Worm (Caenorhabditis elegans) whole organism, L1 larva: Measurements from ENCODE around the gene clec-8.

Experiments
- ama-1 ChIP-seq: fragments of 150-350 bp; optimal IDR thresholded peaks from 2 replicates; lab custom pipeline; 2014
- lsy-2 ChIP-seq, 2 experiments: fragments of 150-350 bp; optimal IDR thresholded peaks; 2 replicates each; lab custom pipeline; 2014; ENCODE audit warnings: missing biosample characterization in 2 of 2, missing genetic modification characterization in 2 of 2
- nhr-12 ChIP-seq: sonication (generic microtip); optimal IDR thresholded peaks from 2 replicates; lab custom pipeline; 2017; ENCODE audit warnings: missing biosample characterization, missing genetic modification characterization
- pag-3 ChIP-seq: sonication (generic microtip); optimal IDR thresholded peaks from 2 replicates; lab custom pipeline; 2017; ENCODE audit warnings: missing genetic modification characterization, mild to moderate bottlenecking, missing compliant biosample characterization, antibody characterized with exemption, borderline replicate concordance; ENCODE audit not compliant: insufficient read depth
- unc-130 ChIP-seq: fragments of 150-350 bp; optimal IDR thresholded peaks from 2 replicates; lab custom pipeline; 2017; ENCODE audit warnings: missing biosample characterization, missing genetic modification characterization, inconsistent platforms
- unc-62 ChIP-seq: fragments of 150-350 bp; optimal IDR thresholded peaks from 2 replicates; lab custom pipeline; 2014; ENCODE audit warnings: missing biosample characterization, missing genetic modification reagents, missing genetic modification characterization

- TF ChIP-seq unc-62 (GFP tag; lab: Kevin White, UChicago): no peak
- no peak for TF ChIP-seq pag-3 (tag; lab: Kevin White, UChicago)
- no peak for TF ChIP-seq lsy-2 (tag; optimal IDR thresholded peaks at IDR 0.05; lab: Kevin White, UChicago)
- no peak for TF ChIP-seq nhr-12 (tag; lab: Kevin White, UChicago)
- TF ChIP-seq unc-130: no peak
- no peak for TF ChIP-seq ama-1
Measured at ce11 chrII:12608653-12609052, 30.8 kb upstream of the clec-8 start, which contains the start of gene Y38E10A.9.
